Worm (Caenorhabditis elegans) whole organism, mixed stage, embryonic: ENCODE results near the gene tmed-4.

Source experiments
- M03D4.4 ChIP-seq: sonication (generic microtip); optimal IDR thresholded peaks from 2 replicates; lab custom pipeline; 2017; ENCODE audit warnings: mild to moderate bottlenecking, missing genetic modification characterization, missing compliant biosample characterization
- bed-3 ChIP-seq: fragments of 200-800 bp; sonication (Bioruptor generic); optimal IDR thresholded peaks from 3 replicates; lab custom pipeline; 2018; ENCODE audit warnings: mild to moderate bottlenecking, missing genetic modification characterization, moderate library complexity, missing compliant biosample characterization
- blmp-1 ChIP-seq: fragments of 150-350 bp; optimal IDR thresholded peaks from 2 replicates; lab custom pipeline; 2014; ENCODE audit warnings: missing biosample characterization, missing genetic modification characterization
- ceh-43 ChIP-seq: fragments of 200-800 bp; sonication (Bioruptor generic); optimal IDR thresholded peaks from 2 replicates; lab custom pipeline; 2018; ENCODE audit warnings: mild to moderate bottlenecking, missing genetic modification characterization, moderate library complexity, missing compliant biosample characterization
- ceh-83 ChIP-seq: fragments of 200-800 bp; sonication (Bioruptor generic); optimal IDR thresholded peaks from 2 replicates; lab custom pipeline; 2018; ENCODE audit warnings: mild to moderate bottlenecking, missing genetic modification characterization, missing compliant biosample characterization
- ces-1 ChIP-seq: fragments of 150-350 bp; optimal IDR thresholded peaks from 2 replicates; lab custom pipeline; 2014; ENCODE audit warnings: missing biosample characterization, missing genetic modification reagents, missing genetic modification characterization
- cnd-1 ChIP-seq: fragments of 200-800 bp; sonication (Bioruptor generic); optimal IDR thresholded peaks from 2 replicates; lab custom pipeline; 2018; ENCODE audit warnings: mild to moderate bottlenecking, missing genetic modification characterization, missing compliant biosample characterization
- drap-1 ChIP-seq: fragments of 200-800 bp; sonication (Bioruptor generic); optimal IDR thresholded peaks from 3 replicates; lab custom pipeline; 2018; ENCODE audit warnings: mild to moderate bottlenecking, missing genetic modification characterization, missing compliant biosample characterization
- elt-1 ChIP-seq: sonication (generic microtip); optimal IDR thresholded peaks from 2 replicates; lab custom pipeline; 2017; ENCODE audit warnings: missing genetic modification characterization, mild to moderate bottlenecking, missing compliant biosample characterization, antibody characterized with exemption, moderate library complexity, borderline replicate concordance; ENCODE audit not compliant: insufficient read depth
- elt-3 ChIP-seq: fragments of 150-350 bp; optimal IDR thresholded peaks from 2 replicates; lab custom pipeline; 2014; ENCODE audit warnings: missing biosample characterization, missing genetic modification characterization
- flh-1 ChIP-seq: fragments of 200-800 bp; sonication (Bioruptor generic); optimal IDR thresholded peaks from 2 replicates; lab custom pipeline; 2018; ENCODE audit warnings: mild to moderate bottlenecking, missing genetic modification characterization, moderate library complexity, missing compliant biosample characterization
- hlh-1 ChIP-seq: fragments of 150-350 bp; optimal IDR thresholded peaks from 2 replicates; lab custom pipeline; 2014; ENCODE audit warnings: missing biosample characterization, missing genetic modification reagents, missing genetic modification characterization
- lin-13 ChIP-seq: fragments of 150-350 bp; optimal IDR thresholded peaks from 2 replicates; lab custom pipeline; 2014; ENCODE audit warnings: missing biosample characterization, missing genetic modification characterization
- lin-32 ChIP-seq: fragments of 200-800 bp; sonication (Bioruptor generic); optimal IDR thresholded peaks from 2 replicates; lab custom pipeline; 2018; ENCODE audit warnings: mild to moderate bottlenecking, missing genetic modification characterization, missing compliant biosample characterization
- lsy-2 ChIP-seq: fragments of 150-350 bp; optimal IDR thresholded peaks from 2 replicates; lab custom pipeline; 2014; ENCODE audit warnings: missing biosample characterization, missing genetic modification characterization
- mab-5 ChIP-seq: fragments of 150-350 bp; optimal IDR thresholded peaks from 2 replicates; lab custom pipeline; 2014; ENCODE audit warnings: missing biosample characterization, missing genetic modification characterization
- mep-1 ChIP-seq: fragments of 150-350 bp; optimal IDR thresholded peaks from 2 replicates; lab custom pipeline; 2017; ENCODE audit warnings: missing biosample characterization, missing genetic modification reagents, missing genetic modification characterization, inconsistent platforms
- mls-2 ChIP-seq: sonication (generic microtip); optimal IDR thresholded peaks from 2 replicates; lab custom pipeline; 2016; ENCODE audit warnings: mild to moderate bottlenecking, missing genetic modification characterization, moderate library complexity, missing compliant biosample characterization
- nhr-12 ChIP-seq: fragments of 150-350 bp; optimal IDR thresholded peaks from 2 replicates; lab custom pipeline; 2014; ENCODE audit warnings: missing biosample characterization, missing genetic modification characterization
- nhr-237 ChIP-seq: fragments of 150-350 bp; optimal IDR thresholded peaks from 2 replicates; lab custom pipeline; 2014; ENCODE audit warnings: missing biosample characterization, missing genetic modification characterization
- nhr-28 ChIP-seq: fragments of 150-350 bp; optimal IDR thresholded peaks from 2 replicates; lab custom pipeline; 2014; ENCODE audit warnings: missing biosample characterization, missing genetic modification characterization
- nhr-76 ChIP-seq: sonication (generic microtip); optimal IDR thresholded peaks from 2 replicates; lab custom pipeline; 2017; ENCODE audit warnings: missing biosample characterization, missing genetic modification characterization
- pha-4 ChIP-seq: fragments of 150-350 bp; optimal IDR thresholded peaks from 2 replicates; lab custom pipeline; 2018; ENCODE audit warnings: missing biosample characterization, missing genetic modification reagents, missing genetic modification characterization
- sem-2 ChIP-seq: fragments of 200-800 bp; sonication (Bioruptor generic); optimal IDR thresholded peaks from 2 replicates; lab custom pipeline; 2018; ENCODE audit warnings: mild to moderate bottlenecking, missing genetic modification characterization, missing compliant biosample characterization
- snpc-4 ChIP-seq: fragments of 150-350 bp; optimal IDR thresholded peaks from 2 replicates; lab custom pipeline; 2014; ENCODE audit warnings: missing biosample characterization, missing genetic modification characterization
- tbx-8 ChIP-seq: fragments of 200-800 bp; sonication (Bioruptor generic); optimal IDR thresholded peaks from 2 replicates; lab custom pipeline; 2018; ENCODE audit warnings: mild to moderate bottlenecking, missing genetic modification characterization, moderate library complexity, missing compliant biosample characterization
- unc-120 ChIP-seq: sonication (generic microtip); optimal IDR thresholded peaks from 2 replicates; lab custom pipeline; 2017; ENCODE audit warnings: missing genetic modification characterization, missing compliant biosample characterization; ENCODE audit not compliant: poor library complexity, severe bottlenecking
- unc-39 ChIP-seq: fragments of 150-350 bp; optimal IDR thresholded peaks from 2 replicates; lab custom pipeline; 2014; ENCODE audit warnings: missing biosample characterization, missing genetic modification characterization
- unc-62 ChIP-seq: fragments of 150-350 bp; optimal IDR thresholded peaks from 2 replicates; lab custom pipeline; 2014; ENCODE audit warnings: missing biosample characterization, missing genetic modification reagents, missing genetic modification characterization
- zip-8 ChIP-seq: fragments of 150-350 bp; optimal IDR thresholded peaks from 2 replicates; lab custom pipeline; 2014; ENCODE audit warnings: missing biosample characterization, missing genetic modification characterization

Gene tmed-4

ce11 chrV:19936945-19937344, 11.9 kb downstream of the tmed-4 start:
- TF ChIP-seq mab-5 (tag; lab: Kevin White, UChicago): no peak
- no peak for TF ChIP-seq bed-3 (GFP tag; lab: Kevin White, UChicago)
- no peak for TF ChIP-seq drap-1 (GFP tag; lab: Kevin White, UChicago)
- no peak for TF ChIP-seq hlh-1 (tag; lab: Kevin White, UChicago)
- TF ChIP-seq lsy-2 (tag; lab: Kevin White, UChicago): no peak

- TF ChIP-seq tbx-8 (GFP tag; lab: Kevin White, UChicago) (no peak), pha-4 (no peak), elt-3 (tag; lab: Kevin White, UChicago) (no peak), ceh-43 (GFP tag; lab: Kevin White, UChicago) (no peak), flh-1 (GFP tag; lab: Kevin White, UChicago) (no peak), nhr-12 (tag; lab: Kevin White, UChicago) (no peak), blmp-1 (tag; lab: Kevin White, UChicago) (no peak), zip-8 (tag; lab: Kevin White, UChicago) (no peak), mls-2 (tag; lab: Kevin White, UChicago) (no peak), unc-62 (no peak), snpc-4 (no peak), lsy-2 (tag; lab: Kevin White, UChicago) (no peak), nhr-237 (no peak), elt-1 (no peak), sem-2 (GFP tag; lab: Kevin White, UChicago) (no peak), bed-3 (GFP tag; lab: Kevin White, UChicago) (no peak)
- TF ChIP-seq, all 35 proteins: peak for 0
Measured at ce11 chrV:19934223-19934622, 14.7 kb downstream of the tmed-4 start, which contains the start of gene algn-7. Gene algn-7, minus strand, starts transcription at chrV:19934323.

- no peak for TF ChIP-seq cnd-1 (tag; lab: Kevin White, UChicago)
- TF ChIP-seq drap-1 (GFP tag; lab: Kevin White, UChicago): no peak
- no peak for TF ChIP-seq elt-3 (tag; lab: Kevin White, UChicago)
- no peak for TF ChIP-seq nhr-76 (tag; lab: Kevin White, UChicago)
- no peak for TF ChIP-seq ces-1
- no peak for TF ChIP-seq unc-39
- TF ChIP-seq lin-13 (tag; lab: Kevin White, UChicago): no peak
- TF ChIP-seq mep-1 (tag; lab: Kevin White, UChicago): no peak
- no peak for TF ChIP-seq lsy-2 (tag; lab: Kevin White, UChicago)
- TF ChIP-seq ceh-43 (GFP tag; lab: Kevin White, UChicago): no peak
- TF ChIP-seq lin-32: no peak
- TF ChIP-seq flh-1 (GFP tag; lab: Kevin White, UChicago): no peak
- TF ChIP-seq M03D4.4 (tag; lab: Kevin White, UChicago): no peak
- TF ChIP-seq, all 35 proteins: peak for 0
Measured at ce11 chrV:19923924-19924323, 25.0 kb downstream of the tmed-4 start, which contains the start of gene skr-4. Gene skr-4, plus strand, starts transcription at chrV:19924224.

- TF ChIP-seq blmp-1 (tag; lab: Kevin White, UChicago): no peak
- TF ChIP-seq, all 35 proteins: peak for 0
Measured at ce11 chrV:19922613-19923012, 26.3 kb downstream of the tmed-4 start, which contains the start of gene Y60A3A.16. Gene Y60A3A.16, minus strand, starts transcription at chrV:19922713.

ce11 chrV:19915973-19916605, 32.8 kb downstream of the tmed-4 start, which contains the start of the genes chk-2 and Y60A3A.19:
Gene chk-2, minus strand, starts transcription at chrV:19916023.
Gene Y60A3A.19, plus strand, starts transcription at chrV:19916555.
- TF ChIP-seq mab-5 (tag; lab: Kevin White, UChicago): no peak
- no peak for TF ChIP-seq ceh-43 (GFP tag; lab: Kevin White, UChicago)
- no peak for TF ChIP-seq tbx-8 (GFP tag; lab: Kevin White, UChicago)
- TF ChIP-seq sem-2 (GFP tag; lab: Kevin White, UChicago): no peak
- no peak for TF ChIP-seq nhr-28 (tag; lab: Kevin White, UChicago)
- no peak for TF ChIP-seq ceh-83 (GFP tag; lab: Kevin White, UChicago)
- no peak for TF ChIP-seq zip-8 (tag; lab: Kevin White, UChicago)
- no peak for TF ChIP-seq M03D4.4 (tag; lab: Kevin White, UChicago)
- TF ChIP-seq blmp-1 (tag; lab: Kevin White, UChicago): no peak
- TF ChIP-seq unc-39: no peak
- TF ChIP-seq unc-120: no peak
- no peak for TF ChIP-seq hlh-1 (tag; lab: Kevin White, UChicago)
- TF ChIP-seq nhr-12 (tag; lab: Kevin White, UChicago): no peak
- TF ChIP-seq drap-1 (GFP tag; lab: Kevin White, UChicago): no peak
- no peak for TF ChIP-seq elt-3 (tag; lab: Kevin White, UChicago)
- TF ChIP-seq lin-13 (tag; lab: Kevin White, UChicago): no peak
